Worm (Caenorhabditis elegans): ENCODE data around the gene col-19.

ce11 chrX:423757-424156 is 2.2 kb downstream of the col-19 start:
- no peak for TF ChIP-seq blmp-1 (tag; optimal IDR thresholded peaks at IDR 0.05)
- TF ChIP-seq nhr-90 (tag; optimal IDR thresholded peaks at IDR 0.05; ENCODE audit: poor library complexity), result no peak
- TF ChIP-seq egl-27 (tag; optimal IDR thresholded peaks at IDR 0.05), result no peak
- no peak for TF ChIP-seq mdl-1 (tag; optimal IDR thresholded peaks at IDR 0.05)
- TF ChIP-seq fkh-10 (GFP tag; optimal IDR thresholded peaks at IDR 0.05), result no peak

Data from whole organism, L1 larva.